Fruit fly (Drosophila melanogaster) whole organism, wandering third instar larva: ENCODE results near the gene Cpr35B.

ENCODE experiments used
- CG32264 ChIP-seq: fragments of 200-800 bp; sonication (Bioruptor generic); optimal IDR thresholded peaks from 2 replicates; lab custom pipeline; 2016; ENCODE audit warnings: missing biosample characterization, missing genetic modification characterization
- Dfd ChIP-seq: fragments of >200 bp; optimal IDR thresholded peaks from 2 replicates; lab custom pipeline; 2017; ENCODE audit warnings: missing biosample characterization, missing genetic modification characterization
- GATAd ChIP-seq: sonication (Bioruptor generic); optimal IDR thresholded peaks from 2 replicates; lab custom pipeline; 2016; ENCODE audit warnings: missing biosample characterization, missing genetic modification characterization
- Mio ChIP-seq: sonication (Bioruptor generic); optimal IDR thresholded peaks from 2 replicates; lab custom pipeline; 2016; ENCODE audit warnings: missing biosample characterization, missing genetic modification characterization
- Myc ChIP-seq: fragments of >200 bp; optimal IDR thresholded peaks from 2 replicates; lab custom pipeline; 2017
- h ChIP-seq: fragments of 200-800 bp; sonication (Bioruptor generic); optimal IDR thresholded peaks from 3 replicates; lab custom pipeline; 2016; ENCODE audit warnings: missing biosample characterization, mild to moderate bottlenecking, missing genetic modification characterization
- jim ChIP-seq: fragments of 175-275, 200-325 bp; sonication (Bioruptor generic); optimal IDR thresholded peaks from 2 replicates; lab custom pipeline; 2016; ENCODE audit warnings: missing biosample characterization, mild to moderate bottlenecking, missing genetic modification characterization
- rgr ChIP-seq: fragments of 200-800 bp; sonication (Bioruptor generic); optimal IDR thresholded peaks from 3 replicates; lab custom pipeline; 2016; ENCODE audit warnings: missing biosample characterization, mild to moderate bottlenecking, missing genetic modification characterization
- sv ChIP-seq: fragments of 200-800 bp; sonication (Bioruptor generic); optimal IDR thresholded peaks from 3 replicates; lab custom pipeline; 2016; ENCODE audit warnings: missing biosample characterization, missing genetic modification characterization

DNA sequence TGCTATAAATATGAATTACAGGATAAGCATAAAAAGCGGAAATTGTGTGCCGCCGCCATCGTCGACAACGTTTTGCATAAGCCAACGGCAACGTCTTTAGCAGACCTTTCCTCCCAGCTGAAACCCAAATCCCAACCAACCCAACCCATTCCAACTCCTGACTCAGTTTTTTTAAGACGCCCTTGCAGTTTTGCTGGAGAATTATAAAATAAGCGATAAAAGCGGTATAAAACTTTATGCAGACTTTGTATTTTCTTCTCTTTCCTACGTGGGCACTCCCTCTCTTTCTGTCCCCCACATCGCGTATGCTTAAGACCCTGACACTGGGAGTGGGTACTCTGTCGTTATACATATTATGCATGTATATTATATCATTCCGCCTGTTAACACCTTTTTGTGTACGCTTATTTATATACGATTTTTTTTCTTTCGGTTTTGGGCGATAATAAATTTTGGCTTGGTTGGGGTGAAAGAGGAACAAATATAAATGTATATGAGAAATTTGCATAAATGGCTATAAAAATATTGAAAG, 27.9 kb downstream of the Cpr35B start:
- TF ChIP-seq Myc (lab: Kevin White, UChicago): no peak
- no peak for TF ChIP-seq GATAd (GFP tag; lab: Kevin White, UChicago)
- TF ChIP-seq CG32264: no peak
- TF ChIP-seq jim (GFP tag; lab: Kevin White, UChicago): no peak
- TF ChIP-seq sv (GFP tag; lab: Kevin White, UChicago): no peak
- TF ChIP-seq h (GFP tag; lab: Kevin White, UChicago): no peak
- TF ChIP-seq Dfd: no peak
- no peak for TF ChIP-seq Mio (GFP tag; lab: Kevin White, UChicago)
- TF ChIP-seq rgr: no peak
